Fruit fly (Drosophila melanogaster): Measurements from ENCODE around the gene unc.

DNA sequence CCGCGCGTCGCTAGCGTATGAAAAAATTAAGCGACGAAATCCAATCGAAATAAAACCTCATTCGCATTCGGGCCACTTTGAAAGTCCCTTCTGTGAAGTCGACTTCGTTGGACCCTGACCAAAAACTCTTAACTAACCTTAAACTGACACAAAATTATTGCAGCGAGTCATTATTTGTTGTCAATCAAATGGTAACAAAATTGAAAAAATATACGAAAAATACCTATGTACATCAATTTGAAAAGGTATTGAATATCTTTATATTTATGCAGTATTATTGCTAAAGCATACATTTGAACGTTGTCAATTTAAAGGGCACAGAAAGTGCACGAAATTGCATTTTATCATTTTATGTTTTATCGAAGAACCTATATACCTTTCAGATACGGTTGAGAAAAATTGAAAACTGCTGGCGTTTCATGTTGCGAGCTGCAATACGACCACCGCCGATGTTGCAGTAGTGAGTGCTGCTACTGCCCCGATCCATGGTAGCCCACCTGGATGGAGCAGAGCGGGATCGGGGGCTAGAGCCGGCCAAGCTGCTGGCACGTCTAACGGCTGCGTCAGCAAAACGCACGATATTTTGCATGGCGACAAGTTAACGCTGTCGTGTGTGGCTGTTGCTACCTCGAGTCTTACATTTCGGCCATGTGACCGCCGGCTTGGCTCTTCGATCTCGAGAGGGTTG lies 42.9 kb downstream of the unc start:
- TF ChIP-seq CG34376 (GFP tag; optimal IDR thresholded peaks at IDR 0.05) (no peak), CG13123 (GFP tag; optimal IDR thresholded peaks at IDR 0.05) (no peak), dysf (GFP tag; IDR thresholded peaks at IDR 0.05) (no peak), Xrp1 (GFP tag; IDR thresholded peaks at IDR 0.05) (no peak), Elba2 (GFP tag; optimal IDR thresholded peaks at IDR 0.05) (no peak), ATbp (GFP tag; optimal IDR thresholded peaks at IDR 0.05) (no peak), run (tag; optimal IDR thresholded peaks at IDR 0.05) (no peak), Gsc (GFP tag; IDR thresholded peaks at IDR 0.05) (no peak), Scr (GFP tag; IDR thresholded peaks at IDR 0.05; ENCODE audit: partially characterized antibody) (no peak), dmrt99B (tag; optimal IDR thresholded peaks at IDR 0.05) (no peak), CG3065 (GFP tag; optimal IDR thresholded peaks at IDR 0.05) (no peak), Dll (GFP tag; IDR thresholded peaks at IDR 0.05; ENCODE audit: partially characterized antibody) (no peak), HHEX (GFP tag; optimal IDR thresholded peaks at IDR 0.05) (no peak), nerfin-2 (GFP tag; IDR thresholded peaks at IDR 0.05; ENCODE audit: partially characterized antibody) (no peak)

All from whole organism, embryonic.